Worm (Caenorhabditis elegans): Measurements from ENCODE around the gene eif-3.K.
A peak's percentile ranks its signal among the peaks of the same experiment; 100 is the strongest.

Gene eif-3.K

DNA sequence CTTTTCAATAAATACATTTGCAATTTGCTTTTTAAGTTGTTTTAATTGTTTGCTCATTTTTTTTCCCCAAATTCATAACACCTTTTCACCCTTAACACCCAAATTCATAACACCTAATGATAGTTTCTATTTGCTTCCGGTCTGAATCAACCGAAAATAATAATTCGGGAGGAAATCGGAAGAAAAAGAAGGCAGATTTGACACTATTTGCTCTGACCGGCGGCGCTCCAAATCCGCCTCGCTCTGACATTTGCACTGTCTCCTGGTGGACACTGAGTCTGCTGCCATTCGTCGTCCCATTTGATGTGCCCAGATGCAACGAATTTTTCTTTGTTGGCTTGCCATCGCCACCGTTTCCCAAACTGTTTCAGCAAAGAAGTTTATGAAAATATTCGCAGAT, 29.7 kb upstream of the eif-3.K start, which contains the start of gene pqn-67:
pqn-67 (plus strand) TSS at position 301 of the 400 bp plus-strand sequence.
- TF ChIP-seq chd-7 (tag; optimal IDR thresholded peaks at IDR 0.05) (no peak), ztf-26 (tag; optimal IDR thresholded peaks at IDR 0.05) (no peak), ceh-79 (tag; optimal IDR thresholded peaks at IDR 0.05) (no peak), ztf-6 (GFP tag; IDR thresholded peaks at IDR 0.05) (no peak), D2030.7 (GFP tag; IDR thresholded peaks at IDR 0.05) (no peak), attf-5 (GFP tag; optimal IDR thresholded peaks at IDR 0.05) (no peak), ztf-3 (GFP tag; optimal IDR thresholded peaks at IDR 0.05) (no peak), ztf-25 (GFP tag; IDR thresholded peaks at IDR 0.05) (no peak), hmg-1.2 (GFP tag; IDR thresholded peaks at IDR 0.05) (no peak), akir-1 (GFP tag; optimal IDR thresholded peaks at IDR 0.05) (no peak), ccch-3 (GFP tag; optimal IDR thresholded peaks at IDR 0.05) (no peak), C06A6.2 (GFP tag; conservative IDR thresholded peaks at IDR 0.05) (no peak), B0336.3 (GFP tag; IDR thresholded peaks at IDR 0.05) (no peak), madf-8 (GFP tag; conservative IDR thresholded peaks at IDR 0.05) (no peak), ama-1 (optimal IDR thresholded peaks at IDR 0.05) (no peak), ama-1 (GFP tag; optimal IDR thresholded peaks at IDR 0.05) (no peak), F49E8.2 (tag; optimal IDR thresholded peaks at IDR 0.05; ENCODE audit: insufficient read depth) (no peak), ztf-28 (GFP tag; IDR thresholded peaks at IDR 0.05) (no peak), F57C9.4 (tag; optimal IDR thresholded peaks at IDR 0.05) (no peak)

- TF ChIP-seq mes-4 (tag; optimal IDR thresholded peaks at IDR 0.05) (no peak), ztf-26 (tag; optimal IDR thresholded peaks at IDR 0.05) (no peak), lin-26 (GFP tag; IDR thresholded peaks at IDR 0.05) (no peak), K11D2.4 (GFP tag; IDR thresholded peaks at IDR 0.05) (no peak), snpc-3.4 (tag; optimal IDR thresholded peaks at IDR 0.05) (no peak), ztf-3 (GFP tag; optimal IDR thresholded peaks at IDR 0.05) (no peak), zfh-2 (GFP tag; conservative IDR thresholded peaks at IDR 0.05) (no peak), hmg-20 (GFP tag; IDR thresholded peaks at IDR 0.05) (no peak), nfya-1 (tag; optimal IDR thresholded peaks at IDR 0.05; ENCODE audit: borderline replicate concordance, insufficient read depth) (no peak), nfya-2 (GFP tag; IDR thresholded peaks at IDR 0.05) (no peak), egrh-3 (GFP tag; IDR thresholded peaks at IDR 0.05) (no peak)
Measured at ce11 chrV:12928929-12929532, 24.8 kb upstream of the eif-3.K start, which contains the start of gene T16G1.2. Gene T16G1.2 (plus strand): TSS chrV:12929482.

- TF ChIP-seq bed-1 (GFP tag; IDR thresholded peaks at IDR 0.05): no peak
- TF ChIP-seq attf-3 (GFP tag; conservative IDR thresholded peaks at IDR 0.05): no peak
- peak; percentile 78 for TF ChIP-seq nhr-80 (tag; optimal IDR thresholded peaks at IDR 0.05)
- TF ChIP-seq ztf-18 (tag; optimal IDR thresholded peaks at IDR 0.05): no peak
Measured at ce11 chrV:12933654-12934053, 20.1 kb upstream of the eif-3.K start.

DNA sequence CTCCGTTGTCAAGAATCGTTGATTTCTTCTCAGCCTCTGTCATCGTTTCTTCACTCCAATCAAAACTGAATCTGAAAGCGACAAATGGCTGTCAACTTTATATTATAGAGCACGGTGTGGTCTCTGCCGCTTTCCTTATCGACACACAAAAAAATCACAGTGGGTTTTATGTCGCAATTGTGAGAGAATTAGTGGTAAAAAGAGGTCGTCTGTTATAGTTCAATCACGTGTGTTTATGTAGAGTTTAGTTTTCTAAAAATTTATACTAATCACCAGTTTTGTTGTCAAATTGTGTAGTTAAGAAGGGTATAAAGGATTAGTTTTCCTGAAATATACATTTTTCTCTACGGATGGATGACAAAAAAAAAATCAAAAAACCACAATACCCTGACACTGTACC, 18.8 kb upstream of the eif-3.K start, which contains the start of gene T16G1.7:
T16G1.7 (minus strand) TSS at position 137 of the 400 bp plus-strand sequence.
- TF ChIP-seq ztf-22 (GFP tag; optimal IDR thresholded peaks at IDR 0.05) (peak; percentile 30), Y56A3A.18 (GFP tag; IDR thresholded peaks at IDR 0.05) (no peak), dox-1 (GFP tag; IDR thresholded peaks at IDR 0.05) (peak; percentile 59; the same call in 1 of the 2 replicates), nhr-90 (tag; optimal IDR thresholded peaks at IDR 0.05) (peak; percentile 29), ceh-79 (tag; optimal IDR thresholded peaks at IDR 0.05) (no peak), ets-4 (GFP tag; optimal IDR thresholded peaks at IDR 0.05) (peak; percentile 68), akir-1 (GFP tag; optimal IDR thresholded peaks at IDR 0.05) (no peak), nhr-80 (tag; optimal IDR thresholded peaks at IDR 0.05) (peak; percentile 98), atf-7 (tag; optimal IDR thresholded peaks at IDR 0.05) (peak; percentile 12), B0019.2 (GFP tag; conservative IDR thresholded peaks at IDR 0.05) (no peak)

All from whole organism, young adult.